Worm (Caenorhabditis elegans) whole organism, young adult: ENCODE results near the gene C52E4.7.
A peak's percentile ranks its signal among the peaks of the same experiment; 100 is the strongest.

Source experiments
- B0019.2 ChIP-seq: fragments of 200-800 bp; sonication (Bioruptor generic); conservative IDR thresholded peaks from 2 replicates; pipeline ENCODE4 v1.3.6; 2022; ENCODE audit warnings: missing genetic modification reagents, missing genetic modification characterization, missing compliant biosample characterization
- B0261.1 ChIP-seq: sonication (generic microtip); optimal IDR thresholded peaks from 2 replicates; lab custom pipeline; 2016; ENCODE audit warnings: mild to moderate bottlenecking, missing genetic modification characterization, moderate library complexity, missing compliant biosample characterization
- C06A6.2 ChIP-seq: fragments of 200-800 bp; sonication (Bioruptor generic); conservative IDR thresholded peaks from 2 replicates; pipeline ENCODE4 v1.3.6; 2022; ENCODE audit warnings: missing genetic modification characterization, missing compliant biosample characterization
- F10E7.11 ChIP-seq: sonication (generic microtip); optimal IDR thresholded peaks from 2 replicates; lab custom pipeline; 2017; ENCODE audit warnings: mild to moderate bottlenecking, missing genetic modification characterization, moderate library complexity, missing compliant biosample characterization
- F22D6.2 ChIP-seq: sonication (generic microtip); optimal IDR thresholded peaks from 2 replicates; lab custom pipeline; 2016; ENCODE audit warnings: mild to moderate bottlenecking, missing genetic modification characterization, missing compliant biosample characterization
- F33H1.4 ChIP-seq: fragments of 200-800 bp; sonication (Bioruptor generic); IDR thresholded peaks from 2 replicates; pipeline ENCODE4 v1.3.6; 2022; ENCODE audit warnings: missing genetic modification reagents, missing genetic modification characterization, missing compliant biosample characterization
- F57A8.1 ChIP-seq: fragments of 200-800 bp; sonication (Bioruptor generic); optimal IDR thresholded peaks from 2 replicates; lab custom pipeline; 2018; ENCODE audit warnings: mild to moderate bottlenecking, missing genetic modification characterization, moderate library complexity, missing compliant biosample characterization
- F57C9.4 ChIP-seq: sonication (generic microtip); optimal IDR thresholded peaks from 2 replicates; lab custom pipeline; 2017; ENCODE audit warnings: mild to moderate bottlenecking, missing genetic modification characterization, missing compliant biosample characterization
- K11D2.4 ChIP-seq: fragments of 200-800 bp; sonication (Bioruptor generic); IDR thresholded peaks from 2 replicates; pipeline ENCODE4 v1.3.6; 2022; ENCODE audit warnings: missing genetic modification reagents, missing genetic modification characterization, missing compliant biosample characterization
- T07F8.4 ChIP-seq: sonication (generic microtip); optimal IDR thresholded peaks from 2 replicates; lab custom pipeline; 2016; ENCODE audit warnings: mild to moderate bottlenecking, missing genetic modification characterization, moderate library complexity, missing compliant biosample characterization
- Y79H2A.3 ChIP-seq: fragments of 200-800 bp; sonication (Bioruptor generic); conservative IDR thresholded peaks from 2 replicates; pipeline ENCODE4 v1.3.6; 2022; ENCODE audit warnings: missing genetic modification reagents, missing genetic modification characterization, missing compliant biosample characterization
- ZK185.1 ChIP-seq: sonication (generic microtip); optimal IDR thresholded peaks from 2 replicates; lab custom pipeline; 2016; ENCODE audit warnings: mild to moderate bottlenecking, missing genetic modification characterization, missing compliant biosample characterization; ENCODE audit not compliant: poor library complexity, severe bottlenecking
- ama-1 ChIP-seq, 3 experiments: fragments of 150-350 bp in 1 of 3; sonication (generic microtip) in 2 of 3; optimal IDR thresholded peaks; 2 replicates each; lab custom pipeline; 2014 to 2018; ENCODE audit warnings: missing biosample characterization in 2 of 3, missing genetic modification characterization in 2 of 3, missing genetic modification reagents in 2 of 3
- athp-1 ChIP-seq: sonication (generic microtip); optimal IDR thresholded peaks from 2 replicates; lab custom pipeline; 2017; ENCODE audit warnings: mild to moderate bottlenecking, missing genetic modification characterization, missing compliant biosample characterization
- attf-5 ChIP-seq: fragments of 200-800 bp; sonication (Bioruptor generic); optimal IDR thresholded peaks from 2 replicates; lab custom pipeline; 2018; ENCODE audit warnings: mild to moderate bottlenecking, missing genetic modification characterization, missing compliant biosample characterization
- attf-6 ChIP-seq: fragments of 200-800 bp; sonication (Bioruptor generic); IDR thresholded peaks from 2 replicates; pipeline ENCODE4 v1.3.6; 2022; ENCODE audit warnings: missing genetic modification reagents, missing genetic modification characterization, missing compliant biosample characterization
- bed-2 ChIP-seq: fragments of 200-800 bp; sonication (Bioruptor generic); IDR thresholded peaks from 2 replicates; pipeline ENCODE4 v1.3.6; 2022; ENCODE audit warnings: missing genetic modification reagents, missing genetic modification characterization, missing compliant biosample characterization
- cebp-1 ChIP-seq, 2 experiments: fragments of 200-800 bp in 1 of 2; sonication (Bioruptor generic) in 1 of 2; sonication (generic microtip) in 1 of 2; IDR thresholded peaks in 1 of 2; optimal IDR thresholded peaks in 1 of 2; 2 replicates each; pipeline versions ENCODE4 v1.3.6 to Lab custom; 2017 to 2022; ENCODE audit warnings: missing compliant biosample characterization in 2 of 2, missing genetic modification characterization in 2 of 2, mild to moderate bottlenecking in 1 of 2, missing genetic modification reagents in 1 of 2, moderate library complexity in 1 of 2
- ceh-79 ChIP-seq: sonication (generic microtip); optimal IDR thresholded peaks from 2 replicates; lab custom pipeline; 2017; ENCODE audit warnings: mild to moderate bottlenecking, missing genetic modification characterization, missing compliant biosample characterization
- chd-7 ChIP-seq: sonication (generic microtip); optimal IDR thresholded peaks from 2 replicates; lab custom pipeline; 2016; ENCODE audit warnings: mild to moderate bottlenecking, missing genetic modification characterization, moderate library complexity, missing compliant biosample characterization
- efl-1 ChIP-seq: fragments of 150-350 bp; optimal IDR thresholded peaks from 2 replicates; lab custom pipeline; 2014; ENCODE audit warnings: missing biosample characterization, missing genetic modification reagents, missing genetic modification characterization
- egl-44 ChIP-seq: fragments of 200-800 bp; sonication (Bioruptor generic); IDR thresholded peaks from 2 replicates; pipeline ENCODE4 v1.3.6; 2022; ENCODE audit warnings: missing genetic modification reagents, missing genetic modification characterization, missing compliant biosample characterization
- ekl-4 ChIP-seq: fragments of 200-800 bp; sonication (Bioruptor generic); IDR thresholded peaks from 2 replicates; pipeline ENCODE4 v1.3.6; 2022; ENCODE audit warnings: missing genetic modification reagents, missing genetic modification characterization, missing compliant biosample characterization
- ets-4 ChIP-seq: fragments of 200-800 bp; sonication (Bioruptor generic); optimal IDR thresholded peaks from 2 replicates; lab custom pipeline; 2018; ENCODE audit warnings: mild to moderate bottlenecking, missing genetic modification characterization, missing compliant biosample characterization
- fkh-3 ChIP-seq: sonication (generic microtip); optimal IDR thresholded peaks from 2 replicates; lab custom pipeline; 2016; ENCODE audit warnings: mild to moderate bottlenecking, missing genetic modification characterization, missing compliant biosample characterization
- let-526 ChIP-seq: fragments of 200-800 bp; sonication (Bioruptor generic); IDR thresholded peaks from 2 replicates; pipeline ENCODE4 v1.3.6; 2022; ENCODE audit warnings: missing genetic modification reagents, missing genetic modification characterization, missing compliant biosample characterization
- let-607 ChIP-seq, 2 experiments: fragments of 200-800 bp in 1 of 2; sonication (Bioruptor generic) in 1 of 2; sonication (generic microtip) in 1 of 2; optimal IDR thresholded peaks; 2 replicates each; lab custom pipeline; 2016 to 2018; ENCODE audit warnings: mild to moderate bottlenecking in 2 of 2, missing compliant biosample characterization in 2 of 2, missing genetic modification characterization in 2 of 2, moderate library complexity in 2 of 2, missing genotype in 1 of 2
- lin-40 ChIP-seq: sonication (generic microtip); optimal IDR thresholded peaks from 2 replicates; lab custom pipeline; 2016; ENCODE audit warnings: missing genetic modification characterization, mild to moderate bottlenecking, missing compliant biosample characterization, missing genotype, missing genetic modification reagents
- lsy-27 ChIP-seq: sonication (generic microtip); optimal IDR thresholded peaks from 2 replicates; lab custom pipeline; 2017; ENCODE audit warnings: missing genetic modification characterization, mild to moderate bottlenecking, missing compliant biosample characterization, antibody characterized with exemption, missing genotype, borderline replicate concordance; ENCODE audit not compliant: insufficient read depth
- nfya-1 ChIP-seq: sonication (generic microtip); optimal IDR thresholded peaks from 2 replicates; lab custom pipeline; 2017; ENCODE audit warnings: antibody characterized with exemption, missing compliant biosample characterization, missing genetic modification characterization, borderline replicate concordance; ENCODE audit not compliant: insufficient read depth
- nhr-120 ChIP-seq: fragments of 200-800 bp; sonication (Bioruptor generic); IDR thresholded peaks from 2 replicates; pipeline ENCODE4 v1.3.6; 2022; ENCODE audit warnings: missing genetic modification characterization, missing compliant biosample characterization
- nhr-80 ChIP-seq: sonication (generic microtip); optimal IDR thresholded peaks from 2 replicates; lab custom pipeline; 2016; ENCODE audit warnings: missing genetic modification characterization, missing compliant biosample characterization
- rec-8 ChIP-seq, 2 experiments: sonication (generic microtip); optimal IDR thresholded peaks; 2 replicates each; lab custom pipeline; 2016; ENCODE audit warnings: mild to moderate bottlenecking in 2 of 2, missing genetic modification characterization in 2 of 2, missing genetic modification reagents in 2 of 2, missing genotype in 2 of 2, missing biosample characterization in 1 of 2, missing compliant biosample characterization in 1 of 2, moderate library complexity in 1 of 2
- snpc-1.1 ChIP-seq: sonication (generic microtip); optimal IDR thresholded peaks from 2 replicates; lab custom pipeline; 2017; ENCODE audit warnings: missing genetic modification characterization, mild to moderate bottlenecking, missing compliant biosample characterization, antibody characterized with exemption, moderate library complexity, missing genotype, missing genetic modification reagents; ENCODE audit not compliant: insufficient read depth
- snpc-4 ChIP-seq, 5 experiments: fragments of 150-350 bp in 1 of 5; sonication (generic microtip) in 4 of 5; optimal IDR thresholded peaks; 2 replicates each; lab custom pipeline; 2014 to 2018; ENCODE audit warnings: missing genetic modification characterization in 5 of 5, missing biosample characterization in 3 of 5, antibody characterized with exemption in 2 of 5, mild to moderate bottlenecking in 2 of 5, missing compliant biosample characterization in 2 of 5, missing genotype in 2 of 5, moderate library complexity in 2 of 5, missing genetic modification reagents in 1 of 5
- sptf-2 ChIP-seq: fragments of 200-800 bp; sonication (Bioruptor generic); optimal IDR thresholded peaks from 2 replicates; lab custom pipeline; 2018; ENCODE audit warnings: mild to moderate bottlenecking, missing genetic modification characterization, missing compliant biosample characterization
- tbp1 ChIP-seq: fragments of 200-800 bp; sonication (Bioruptor generic); optimal IDR thresholded peaks from 2 replicates; lab custom pipeline; 2018; ENCODE audit warnings: mild to moderate bottlenecking, missing genetic modification characterization, missing compliant biosample characterization
- unc-62 ChIP-seq: fragments of 150-350 bp; optimal IDR thresholded peaks from 2 replicates; lab custom pipeline; 2014; ENCODE audit warnings: missing biosample characterization, missing genetic modification reagents, missing genetic modification characterization
- zfh-2 ChIP-seq: fragments of 200-800 bp; sonication (Bioruptor generic); conservative IDR thresholded peaks from 2 replicates; pipeline ENCODE4 v1.3.6; 2022; ENCODE audit warnings: missing genetic modification reagents, missing genetic modification characterization, missing compliant biosample characterization
- ztf-25 ChIP-seq: fragments of 200-800 bp; sonication (Bioruptor generic); IDR thresholded peaks from 2 replicates; pipeline ENCODE4 v1.3.6; 2022; ENCODE audit warnings: missing genetic modification reagents, missing genetic modification characterization, missing compliant biosample characterization
- ztf-26 ChIP-seq: sonication (generic microtip); optimal IDR thresholded peaks from 2 replicates; lab custom pipeline; 2017; ENCODE audit warnings: missing genetic modification characterization, missing compliant biosample characterization
- ztf-28 ChIP-seq: fragments of 200-800 bp; sonication (Bioruptor generic); IDR thresholded peaks from 2 replicates; pipeline ENCODE4 v1.3.6; 2022; ENCODE audit warnings: missing genetic modification reagents, missing genetic modification characterization, missing compliant biosample characterization
- ztf-3 ChIP-seq: fragments of 200-800 bp; sonication (Bioruptor generic); optimal IDR thresholded peaks from 2 replicates; lab custom pipeline; 2018; ENCODE audit warnings: mild to moderate bottlenecking, missing genetic modification characterization, missing compliant biosample characterization

The C52E4.7 gene

DNA sequence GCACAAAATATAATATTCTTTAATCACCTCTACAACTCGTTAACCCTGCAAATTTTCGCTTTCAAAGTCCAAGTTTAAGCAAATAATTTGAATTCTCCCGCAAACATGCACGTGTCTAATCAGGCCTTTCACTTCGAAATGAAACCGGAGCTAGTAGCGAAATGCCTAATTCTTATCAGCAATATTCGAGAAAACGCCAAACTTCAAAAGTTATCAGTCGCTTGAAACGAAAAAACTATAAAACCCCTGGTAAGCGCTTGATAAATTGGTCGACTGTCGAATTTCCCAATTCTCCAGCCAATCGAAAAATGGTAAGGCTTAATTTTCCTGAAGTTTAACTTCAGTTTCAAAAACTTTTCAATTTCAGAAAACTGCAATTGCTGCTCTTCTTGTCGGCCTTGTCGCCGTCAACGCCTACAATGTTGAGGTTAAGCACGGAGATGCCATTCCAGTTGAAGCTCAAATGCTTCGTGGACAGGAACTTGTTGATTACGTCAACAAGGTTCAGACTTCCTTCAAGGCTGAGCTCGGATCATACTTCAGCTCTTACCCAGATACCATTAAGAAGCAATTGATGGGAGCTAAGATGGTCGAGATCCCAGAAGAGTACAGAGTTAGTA is 8.9 kb downstream of the C52E4.7 start, which contains the start of gene cpr-9 (continued):
- TF ChIP-seq nhr-80 (tag; lab: Kevin White, UChicago) (peak; percentile 21), ekl-4 (peak; percentile 40; the same call in 1 of the 2 replicates), snpc-1.1 (tag; lab: Kevin White, UChicago) (no peak), cebp-1 (GFP tag; IDR thresholded peaks at IDR 0.05; lab: Robert Waterston, UW) (no peak), cebp-1 (tag; optimal IDR thresholded peaks at IDR 0.05; lab: Kevin White, UChicago) (peak; percentile 24), nhr-120 (GFP tag; lab: Robert Waterston, UW) (no peak)

ce11 chrV:12004501-12004940 is 10.4 kb downstream of the C52E4.7 start:
- TF ChIP-seq nhr-80 (tag; lab: Kevin White, UChicago) (peak; percentile 46), let-526 (GFP tag; lab: Robert Waterston, UW) (no peak), efl-1 (GFP tag; lab: Kevin White, UChicago) (no peak), Y79H2A.3 (GFP tag; lab: Robert Waterston, UW) (0 out of 2 replicates have a peak, but pooled peaks have one; percentile 8), K11D2.4 (GFP tag; lab: Robert Waterston, UW) (no peak), ztf-25 (no peak), attf-6 (GFP tag; lab: Robert Waterston, UW) (0 out of 2 replicates have a peak, but pooled peaks have one; percentile 26), C06A6.2 (GFP tag; lab: Robert Waterston, UW) (no peak), lsy-27 (tag; lab: Kevin White, UChicago) (no peak), ztf-3 (GFP tag; lab: Kevin White, UChicago) (no peak), egl-44 (GFP tag; lab: Robert Waterston, UW) (no peak), F33H1.4 (GFP tag; lab: Robert Waterston, UW) (no peak), ZK185.1 (tag; lab: Kevin White, UChicago) (no peak), let-607 (tag; optimal IDR thresholded peaks at IDR 0.05; lab: Kevin White, UChicago) (peak in 1 of 2 experiments; percentile 72), athp-1 (tag; lab: Kevin White, UChicago) (no peak), ztf-26 (peak; percentile 3), snpc-4 (GFP tag; optimal IDR thresholded peaks at IDR 0.05; lab: Kevin White, UChicago) (no peak), snpc-4 (tag; optimal IDR thresholded peaks at IDR 0.05; lab: Kevin White, UChicago) (peak in 1 of 4 experiments; percentile 0), ets-4 (GFP tag; lab: Kevin White, UChicago) (no peak), rec-8 (tag; optimal IDR thresholded peaks at IDR 0.05; lab: Kevin White, UChicago) (no peak), attf-5 (GFP tag; lab: Kevin White, UChicago) (no peak), F57C9.4 (tag; lab: Kevin White, UChicago) (no peak), nfya-1 (no peak), F10E7.11 (tag; lab: Kevin White, UChicago) (no peak), zfh-2 (GFP tag; lab: Robert Waterston, UW) (no peak), fkh-3 (tag; lab: Kevin White, UChicago) (no peak), sptf-2 (GFP tag; lab: Kevin White, UChicago) (no peak), T07F8.4 (tag; lab: Kevin White, UChicago) (no peak), ztf-28 (no peak), ceh-79 (tag; lab: Kevin White, UChicago) (no peak), B0261.1 (tag; lab: Kevin White, UChicago) (no peak), bed-2 (no peak), tbp1 (GFP tag; lab: Kevin White, UChicago) (peak; percentile 35), F22D6.2 (tag; lab: Kevin White, UChicago) (no peak), nhr-120 (GFP tag; lab: Robert Waterston, UW) (no peak), ama-1 (optimal IDR thresholded peaks at IDR 0.05; lab: Kevin White, UChicago) (no peak), ama-1 (GFP tag; optimal IDR thresholded peaks at IDR 0.05; lab: Kevin White, UChicago) (no peak), chd-7 (tag; lab: Kevin White, UChicago) (no peak), B0019.2 (GFP tag; lab: Robert Waterston, UW) (no peak), F57A8.1 (GFP tag; lab: Kevin White, UChicago) (no peak), unc-62 (GFP tag; lab: Kevin White, UChicago) (no peak), lin-40 (tag; lab: Kevin White, UChicago) (no peak)
